Worm (Caenorhabditis elegans): ENCODE data around the gene fbxa-142.

- TF ChIP-seq daf-19 (GFP tag; conservative IDR thresholded peaks at IDR 0.05) (no peak), F26F4.8 (GFP tag; conservative IDR thresholded peaks at IDR 0.05) (no peak), zfp-2 (tag; optimal IDR thresholded peaks at IDR 0.05) (no peak), egl-27 (tag; optimal IDR thresholded peaks at IDR 0.05) (no peak), aly-2 (tag; optimal IDR thresholded peaks at IDR 0.05) (no peak), daf-16 (GFP tag; optimal IDR thresholded peaks at IDR 0.05) (no peak), daf-16 (tag; optimal IDR thresholded peaks at IDR 0.05) (no peak)
Observed at ce11 chrV:16099441-16099840, 31.7 kb downstream of the fbxa-142 start, which contains the start of gene str-7.
